Fruit fly (Drosophila melanogaster) whole organism, embryonic: ENCODE data around the gene aop.

ENCODE experiments used
- CG10209 ChIP-seq: fragments of 200-800 bp; sonication (Bioruptor generic); optimal IDR thresholded peaks from 3 replicates; lab custom pipeline; 2017; ENCODE audit warnings: missing biosample characterization, mild to moderate bottlenecking, missing genetic modification characterization, missing genetic modification reagents
- CG10274 ChIP-seq: fragments of 200-800 bp; sonication (Bioruptor generic); optimal IDR thresholded peaks from 3 replicates; lab custom pipeline; 2017; ENCODE audit warnings: missing biosample characterization, mild to moderate bottlenecking, missing genetic modification characterization
- CG10321 ChIP-seq: fragments of 200-800 bp; sonication (Bioruptor generic); IDR thresholded peaks from 2 replicates; pipeline ENCODE4 v1.3.6; 2022; ENCODE audit warnings: missing biosample characterization, missing genetic modification characterization
- CG11723 ChIP-seq: fragments of 200-800 bp; sonication (Bioruptor generic); optimal IDR thresholded peaks from 2 replicates; lab custom pipeline; 2017; ENCODE audit warnings: missing biosample characterization, mild to moderate bottlenecking, missing genetic modification characterization
- CG13424 ChIP-seq: fragments of 200-800 bp; sonication (Bioruptor generic); optimal IDR thresholded peaks from 2 replicates; lab custom pipeline; 2019; ENCODE audit warnings: missing biosample characterization, mild to moderate bottlenecking, missing genetic modification characterization, moderate library complexity
- CG14050 ChIP-seq: fragments of 200-800 bp; sonication (Bioruptor generic); IDR thresholded peaks from 3 replicates; pipeline ENCODE4 v1.3.6; 2022; ENCODE audit warnings: missing biosample characterization, missing genetic modification characterization
- CG1529 ChIP-seq: fragments of 200-800 bp; sonication (Bioruptor generic); optimal IDR thresholded peaks from 3 replicates; lab custom pipeline; 2018; ENCODE audit warnings: missing biosample characterization, missing genetic modification characterization
- CG15514 ChIP-seq: fragments of 200-800 bp; sonication (Bioruptor generic); optimal IDR thresholded peaks from 3 replicates; lab custom pipeline; 2017; ENCODE audit warnings: missing biosample characterization, missing genetic modification characterization, mild to moderate bottlenecking, moderate library complexity, missing genetic modification reagents
- CG16813 ChIP-seq: fragments of 200-800 bp; sonication (Bioruptor generic); IDR thresholded peaks from 3 replicates; pipeline ENCODE4 v1.3.6; 2022; ENCODE audit warnings: missing biosample characterization, missing genetic modification characterization; ENCODE audit not compliant: partially characterized antibody
- CG17359 ChIP-seq: fragments of 200-800 bp; sonication (Bioruptor generic); optimal IDR thresholded peaks from 3 replicates; lab custom pipeline; 2018; ENCODE audit warnings: missing biosample characterization, mild to moderate bottlenecking, missing genetic modification characterization, moderate library complexity
- CG17612 ChIP-seq: fragments of 200-800 bp; sonication (Bioruptor generic); IDR thresholded peaks from 2 replicates; pipeline ENCODE4 v1.3.6; 2022; ENCODE audit warnings: missing biosample characterization, missing genetic modification characterization
- CG3163 ChIP-seq: fragments of 200-800 bp; sonication (Bioruptor generic); optimal IDR thresholded peaks from 3 replicates; lab custom pipeline; 2016; ENCODE audit warnings: missing biosample characterization, missing genetic modification characterization
- CG3726 ChIP-seq: fragments of 200-800 bp; sonication (Bioruptor generic); IDR thresholded peaks from 3 replicates; pipeline ENCODE4, ENCODE4 v1.3.6; 2022; ENCODE audit warnings: missing biosample characterization, missing genetic modification characterization
- CG5245 ChIP-seq: fragments of 200-800 bp; sonication (Bioruptor generic); optimal IDR thresholded peaks from 3 replicates; lab custom pipeline; 2016; ENCODE audit warnings: missing biosample characterization, missing genetic modification characterization
- CG7786 ChIP-seq: fragments of 200-800 bp; sonication (Bioruptor generic); optimal IDR thresholded peaks from 2 replicates; lab custom pipeline; 2016; ENCODE audit warnings: missing biosample characterization, missing genetic modification characterization
- CG7928 ChIP-seq: fragments of 200-800 bp; sonication (Bioruptor generic); optimal IDR thresholded peaks from 2 replicates; lab custom pipeline; 2017; ENCODE audit warnings: missing biosample characterization, mild to moderate bottlenecking, missing genetic modification characterization
- CG7987 ChIP-seq: fragments of 200-800 bp; sonication (Bioruptor generic); optimal IDR thresholded peaks from 2 replicates; lab custom pipeline; 2018; ENCODE audit warnings: missing biosample characterization, mild to moderate bottlenecking, missing genetic modification characterization, moderate library complexity
- CG8944 ChIP-seq: fragments of 200-800 bp; sonication (Bioruptor generic); optimal IDR thresholded peaks from 3 replicates; lab custom pipeline; 2016; ENCODE audit warnings: missing biosample characterization, missing genetic modification characterization
- CG9817 ChIP-seq: fragments of 200-800 bp; sonication (Bioruptor generic); optimal IDR thresholded peaks from 2 replicates; lab custom pipeline; 2018; ENCODE audit warnings: missing biosample characterization, mild to moderate bottlenecking, missing genetic modification characterization, moderate library complexity
- Dip2 ChIP-seq: fragments of 200-800 bp; sonication (Bioruptor generic); IDR thresholded peaks from 2 replicates; pipeline ENCODE4 v1.3.6; 2022; ENCODE audit warnings: missing biosample characterization, missing genetic modification characterization
- Dip3 ChIP-seq: fragments of 200-800 bp; sonication (Bioruptor generic); optimal IDR thresholded peaks from 3 replicates; lab custom pipeline; 2016; ENCODE audit warnings: missing biosample characterization, missing genetic modification characterization
- Dref ChIP-seq: fragments of 200-800 bp; sonication (Bioruptor generic); IDR thresholded peaks from 2 replicates; pipeline ENCODE4 v1.3.6; 2022; ENCODE audit warnings: missing biosample characterization, missing genetic modification characterization
- ERR ChIP-seq: fragments of 200-800 bp; sonication (Bioruptor generic); optimal IDR thresholded peaks from 2 replicates; lab custom pipeline; 2016; ENCODE audit warnings: missing biosample characterization, missing genetic modification characterization
- GATAe ChIP-seq: fragments of 200-800 bp; sonication (Bioruptor generic); conservative IDR thresholded peaks from 2 replicates; pipeline ENCODE4 v1.3.6; 2022; ENCODE audit warnings: missing biosample characterization, missing genetic modification characterization
- Kr ChIP-seq: fragments of 200-800 bp; sonication (Bioruptor generic); optimal IDR thresholded peaks from 2 replicates; lab custom pipeline; 2017; ENCODE audit warnings: missing biosample characterization, mild to moderate bottlenecking, missing genetic modification characterization
- NC2β ChIP-seq: fragments of 200-800 bp; sonication (Bioruptor generic); optimal IDR thresholded peaks from 2 replicates; lab custom pipeline; 2016; ENCODE audit warnings: missing biosample characterization, missing genetic modification characterization
- Oaz ChIP-seq: fragments of 200-800 bp; sonication (Bioruptor generic); IDR thresholded peaks from 2 replicates; pipeline ENCODE4 v1.3.6; 2022; ENCODE audit warnings: missing biosample characterization, missing genetic modification characterization
- Ptx1 ChIP-seq: fragments of 200-800 bp; sonication (Bioruptor generic); IDR thresholded peaks from 2 replicates; pipeline ENCODE4 v1.3.6; 2022; ENCODE audit warnings: missing biosample characterization, missing genetic modification characterization
- Sin3A ChIP-seq: fragments of >200 bp; optimal IDR thresholded peaks from 2 replicates; lab custom pipeline; 2018
- Vsx1 ChIP-seq: fragments of 200-800 bp; sonication (Bioruptor generic); optimal IDR thresholded peaks from 2 replicates; lab custom pipeline; 2017; ENCODE audit warnings: missing biosample characterization, mild to moderate bottlenecking, missing genetic modification characterization, missing genetic modification reagents
- abd-A ChIP-seq: fragments of 200-800 bp; sonication (Bioruptor generic); optimal IDR thresholded peaks from 3 replicates; lab custom pipeline; 2019; ENCODE audit warnings: missing biosample characterization, mild to moderate bottlenecking, missing genetic modification characterization, moderate library complexity
- bab2 ChIP-seq: fragments of 200-800 bp; sonication (Bioruptor generic); optimal IDR thresholded peaks from 2 replicates; lab custom pipeline; 2016; ENCODE audit warnings: missing biosample characterization, missing genetic modification characterization
- cas ChIP-seq: fragments of 200-800 bp; sonication (Bioruptor generic); IDR thresholded peaks from 2 replicates; pipeline ENCODE4 v1.3.6; 2022; ENCODE audit warnings: missing biosample characterization, missing genetic modification characterization
- crc ChIP-seq: fragments of 200-800 bp; sonication (Bioruptor generic); optimal IDR thresholded peaks from 2 replicates; lab custom pipeline; 2016; ENCODE audit warnings: missing biosample characterization, missing genetic modification characterization
- ewg ChIP-seq: fragments of 200-800 bp; sonication (Bioruptor generic); optimal IDR thresholded peaks from 3 replicates; lab custom pipeline; 2017; ENCODE audit warnings: mild to moderate bottlenecking, missing biosample characterization, missing genetic modification reagents, missing genetic modification characterization
- gcm ChIP-seq: fragments of 200-800 bp; sonication (Bioruptor generic); optimal IDR thresholded peaks from 2 replicates; lab custom pipeline; 2019; ENCODE audit warnings: missing biosample characterization, mild to moderate bottlenecking, missing genetic modification characterization, moderate library complexity
- gsb ChIP-seq: fragments of 200-800 bp; sonication (Bioruptor generic); IDR thresholded peaks from 2 replicates; pipeline ENCODE4 v1.3.6; 2022; ENCODE audit warnings: missing biosample characterization, missing genetic modification characterization
- jing ChIP-seq: fragments of 200-800 bp; sonication (Bioruptor generic); optimal IDR thresholded peaks from 2 replicates; lab custom pipeline; 2018; ENCODE audit warnings: missing biosample characterization, mild to moderate bottlenecking, missing genetic modification characterization
- jumu ChIP-seq: fragments of 200-800 bp; sonication (Bioruptor generic); optimal IDR thresholded peaks from 3 replicates; lab custom pipeline; 2016; ENCODE audit warnings: missing biosample characterization, missing genetic modification characterization
- klu ChIP-seq: fragments of 200-800 bp; sonication (Bioruptor generic); IDR thresholded peaks from 2 replicates; pipeline ENCODE4 v1.3.6; 2022; ENCODE audit warnings: missing biosample characterization, missing genetic modification characterization
- maf-S ChIP-seq: fragments of 200-800 bp; sonication (Bioruptor generic); optimal IDR thresholded peaks from 2 replicates; lab custom pipeline; 2016; ENCODE audit warnings: missing biosample characterization, missing genetic modification characterization
- psq ChIP-seq: fragments of 200-800 bp; sonication (Bioruptor generic); optimal IDR thresholded peaks from 2 replicates; lab custom pipeline; 2017; ENCODE audit warnings: missing biosample characterization, missing genetic modification characterization
- pzg ChIP-seq: fragments of 200-800 bp; sonication (Bioruptor generic); optimal IDR thresholded peaks from 3 replicates; lab custom pipeline; 2018; ENCODE audit warnings: missing biosample characterization, mild to moderate bottlenecking, missing genetic modification characterization, moderate library complexity
- sens-2 ChIP-seq: fragments of 200-800 bp; sonication (Bioruptor generic); IDR thresholded peaks from 2 replicates; pipeline ENCODE4 v1.3.6; 2022; ENCODE audit warnings: missing biosample characterization, missing genetic modification characterization
- shn ChIP-seq: fragments of 200-800 bp; sonication (Bioruptor generic); optimal IDR thresholded peaks from 3 replicates; lab custom pipeline; 2016; ENCODE audit warnings: missing biosample characterization, missing genetic modification characterization
- tap ChIP-seq: fragments of 200-800 bp; optimal IDR thresholded peaks from 3 replicates; lab custom pipeline; 2019; ENCODE audit warnings: missing biosample characterization, mild to moderate bottlenecking, missing genetic modification characterization, moderate library complexity
- tin ChIP-seq: fragments of 200-800 bp; sonication (Bioruptor generic); optimal IDR thresholded peaks from 3 replicates; lab custom pipeline; 2016; ENCODE audit warnings: missing biosample characterization, missing genetic modification characterization
- ttk ChIP-seq: fragments of 200-800 bp; sonication (Bioruptor generic); IDR thresholded peaks from 2 replicates; pipeline ENCODE4 v2.1.2; 2022; ENCODE audit warnings: missing biosample characterization, missing genetic modification characterization
- tx ChIP-seq: fragments of 200-800 bp; sonication (Bioruptor generic); optimal IDR thresholded peaks from 2 replicates; lab custom pipeline; 2016; ENCODE audit warnings: missing biosample characterization, missing genetic modification characterization
- zen2 ChIP-seq: fragments of 200-800 bp; sonication (Bioruptor generic); IDR thresholded peaks from 3 replicates; pipeline ENCODE4 v1.3.6; 2022; ENCODE audit warnings: missing biosample characterization, missing genetic modification characterization; ENCODE audit not compliant: partially characterized antibody
- zfh1 ChIP-seq: fragments of 200-800 bp; sonication (Bioruptor generic); IDR thresholded peaks from 3 replicates; pipeline ENCODE4 v1.3.6; 2022; ENCODE audit warnings: missing biosample characterization, missing genetic modification characterization

Gene aop

DNA sequence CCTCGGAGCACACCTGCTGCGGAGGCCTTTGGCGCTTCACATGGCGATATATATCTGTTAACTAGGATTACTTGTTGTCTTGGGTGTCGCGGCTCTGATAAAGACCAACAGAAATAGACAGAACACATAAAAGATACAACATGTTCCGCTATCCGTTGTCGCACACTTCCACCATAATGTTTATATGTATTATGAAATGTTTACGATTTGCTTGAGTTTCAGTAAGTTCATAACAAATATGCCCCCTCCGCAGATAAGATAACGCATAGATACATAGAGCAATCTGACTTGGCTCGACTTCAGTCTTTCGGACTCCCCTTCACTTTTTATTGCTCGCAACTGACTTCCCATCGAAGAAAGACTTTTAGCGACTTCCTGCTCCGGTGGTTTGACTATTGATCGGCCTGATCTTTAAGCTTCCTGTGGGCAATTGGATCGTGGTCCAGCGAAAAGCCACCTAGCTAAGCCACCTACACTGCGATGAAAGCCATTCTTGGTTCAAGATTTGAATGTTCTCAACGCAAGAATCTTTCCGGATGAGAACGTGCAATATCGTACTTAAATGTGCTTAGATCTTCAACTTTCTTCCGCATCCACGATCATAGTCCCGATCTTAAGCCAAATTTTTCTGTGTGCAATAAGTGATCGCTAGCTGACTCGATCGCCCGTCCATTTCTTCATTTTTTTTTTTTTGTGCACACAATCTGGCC lies 10.2 kb downstream of the aop start (continued):
- TF ChIP-seq CG11723 (GFP tag; lab: Kevin White, UChicago) = no peak
- TF ChIP-seq klu (GFP tag; lab: Robert Waterston, UW) = no peak
- no peak for TF ChIP-seq zfh1
- TF ChIP-seq CG14050 (GFP tag; lab: Robert Waterston, UW) = no peak
- no peak for TF ChIP-seq psq
- TF ChIP-seq Kr = peak; percentile 40
- no peak for TF ChIP-seq Dip3 (GFP tag; lab: Kevin White, UChicago)
- 0 out of 3 replicates have a peak, but pooled peaks have one; percentile 28 for TF ChIP-seq zen2 (GFP tag; lab: Robert Waterston, UW)
- TF ChIP-seq NC2β = no peak
- TF ChIP-seq Vsx1 = no peak
- peak; percentile 17 for TF ChIP-seq CG1529 (GFP tag; lab: Kevin White, UChicago)
- no peak for TF ChIP-seq maf-S (GFP tag; lab: Kevin White, UChicago)
- no peak for TF ChIP-seq CG7928 (GFP tag; lab: Kevin White, UChicago)
- no peak for TF ChIP-seq CG17612
- TF ChIP-seq CG3726 (GFP tag; lab: Robert Waterston, UW) = no peak
- no peak for TF ChIP-seq jing (GFP tag; lab: Kevin White, UChicago)
- no peak for TF ChIP-seq CG3163 (GFP tag; lab: Kevin White, UChicago)
- no peak for TF ChIP-seq CG10321 (GFP tag; lab: Robert Waterston, UW)
- peak; percentile 17 for TF ChIP-seq CG7987 (GFP tag; lab: Kevin White, UChicago)
- TF ChIP-seq shn (GFP tag; lab: Kevin White, UChicago) = no peak
- no peak for TF ChIP-seq jumu
- no peak for TF ChIP-seq Ptx1 (GFP tag; lab: Robert Waterston, UW)
- no peak for TF ChIP-seq tap
- TF ChIP-seq CG7786 (GFP tag; lab: Kevin White, UChicago) = no peak
- no peak for TF ChIP-seq abd-A (tag; lab: Kevin White, UChicago)
- TF ChIP-seq ttk (GFP tag; lab: Robert Waterston, UW) = no peak
- TF ChIP-seq sens-2 (GFP tag; lab: Robert Waterston, UW) = 0 out of 2 replicates have a peak, but pooled peaks have one; percentile 26
- TF ChIP-seq Sin3A (lab: Kevin White, UChicago) = no peak
- no peak for TF ChIP-seq Dip2
- TF ChIP-seq Oaz (GFP tag; lab: Robert Waterston, UW) = no peak
- no peak for TF ChIP-seq pzg
- no peak for TF ChIP-seq cas (GFP tag; lab: Robert Waterston, UW)
- TF ChIP-seq tin (GFP tag; lab: Kevin White, UChicago) = no peak
- peak; percentile 31 for TF ChIP-seq CG17359 (tag; lab: Kevin White, UChicago)
- no peak for TF ChIP-seq CG5245 (GFP tag; lab: Kevin White, UChicago)
- no peak for TF ChIP-seq ERR (GFP tag; lab: Kevin White, UChicago)
- no peak for TF ChIP-seq ewg
- no peak for TF ChIP-seq Dref (GFP tag; lab: Robert Waterston, UW)
- TF ChIP-seq CG16813 (GFP tag; lab: Robert Waterston, UW) = no peak
- no peak for TF ChIP-seq crc (GFP tag; lab: Kevin White, UChicago)
- no peak for TF ChIP-seq CG8944
- TF ChIP-seq CG15514 (GFP tag; lab: Kevin White, UChicago) = peak; percentile 13
- TF ChIP-seq tx (GFP tag; lab: Kevin White, UChicago) = no peak
- TF ChIP-seq CG13424 (tag; lab: Kevin White, UChicago) = peak; percentile 32
- no peak for TF ChIP-seq bab2 (GFP tag; lab: Kevin White, UChicago)
- no peak for TF ChIP-seq gsb (GFP tag; lab: Robert Waterston, UW)
- peak; percentile 37 for TF ChIP-seq CG10274 (GFP tag; lab: Kevin White, UChicago)
- peak; percentile 29 for TF ChIP-seq CG10209
- peak; percentile 45 for TF ChIP-seq gcm (GFP tag; lab: Kevin White, UChicago)
- TF ChIP-seq GATAe (GFP tag; lab: Robert Waterston, UW) = peak; percentile 82
- TF ChIP-seq CG9817 (tag; lab: Kevin White, UChicago) = no peak
